Worm (Caenorhabditis elegans) whole organism, mixed stage, embryonic: Measurements from ENCODE around the gene ttc-7.

Experiments
- ceh-39 ChIP-seq: fragments of 150-350 bp; optimal IDR thresholded peaks from 2 replicates; lab custom pipeline; 2014; ENCODE audit warnings: missing biosample characterization, missing genetic modification characterization
- ceh-83 ChIP-seq: fragments of 200-800 bp; sonication (Bioruptor generic); optimal IDR thresholded peaks from 2 replicates; lab custom pipeline; 2018; ENCODE audit warnings: mild to moderate bottlenecking, missing genetic modification characterization, missing compliant biosample characterization
- drap-1 ChIP-seq: fragments of 200-800 bp; sonication (Bioruptor generic); optimal IDR thresholded peaks from 3 replicates; lab custom pipeline; 2018; ENCODE audit warnings: mild to moderate bottlenecking, missing genetic modification characterization, missing compliant biosample characterization
- flh-1 ChIP-seq: fragments of 200-800 bp; sonication (Bioruptor generic); optimal IDR thresholded peaks from 2 replicates; lab custom pipeline; 2018; ENCODE audit warnings: mild to moderate bottlenecking, missing genetic modification characterization, moderate library complexity, missing compliant biosample characterization
- lin-32 ChIP-seq: fragments of 200-800 bp; sonication (Bioruptor generic); optimal IDR thresholded peaks from 2 replicates; lab custom pipeline; 2018; ENCODE audit warnings: mild to moderate bottlenecking, missing genetic modification characterization, missing compliant biosample characterization
- lsy-2 ChIP-seq: fragments of 150-350 bp; optimal IDR thresholded peaks from 2 replicates; lab custom pipeline; 2014; ENCODE audit warnings: missing biosample characterization, missing genetic modification characterization
- nhr-76 ChIP-seq: sonication (generic microtip); optimal IDR thresholded peaks from 2 replicates; lab custom pipeline; 2017; ENCODE audit warnings: missing biosample characterization, missing genetic modification characterization
- sem-2 ChIP-seq: fragments of 200-800 bp; sonication (Bioruptor generic); optimal IDR thresholded peaks from 2 replicates; lab custom pipeline; 2018; ENCODE audit warnings: mild to moderate bottlenecking, missing genetic modification characterization, missing compliant biosample characterization
- snpc-4 ChIP-seq: fragments of 150-350 bp; optimal IDR thresholded peaks from 2 replicates; lab custom pipeline; 2014; ENCODE audit warnings: missing biosample characterization, missing genetic modification characterization
- sptf-1 ChIP-seq: sonication (generic microtip); optimal IDR thresholded peaks from 2 replicates; lab custom pipeline; 2017; ENCODE audit warnings: mild to moderate bottlenecking, missing genetic modification characterization, moderate library complexity, missing compliant biosample characterization
- unc-62 ChIP-seq: fragments of 150-350 bp; optimal IDR thresholded peaks from 2 replicates; lab custom pipeline; 2014; ENCODE audit warnings: missing biosample characterization, missing genetic modification reagents, missing genetic modification characterization
- ztf-11 ChIP-seq: fragments of 150-350 bp; optimal IDR thresholded peaks from 2 replicates; lab custom pipeline; 2014; ENCODE audit warnings: missing biosample characterization, missing genetic modification characterization

- no peak for TF ChIP-seq nhr-76 (tag; lab: Kevin White, UChicago)
- no peak for TF ChIP-seq ztf-11 (tag; lab: Kevin White, UChicago)
- no peak for TF ChIP-seq lsy-2 (tag; lab: Kevin White, UChicago)
- TF ChIP-seq sem-2 = no peak
- TF ChIP-seq lin-32 = no peak
- TF ChIP-seq ceh-39 (tag; lab: Kevin White, UChicago) = no peak
- no peak for TF ChIP-seq sptf-1 (tag; lab: Kevin White, UChicago)
- TF ChIP-seq drap-1 (GFP tag; lab: Kevin White, UChicago) = no peak
- no peak for TF ChIP-seq snpc-4 (tag; lab: Kevin White, UChicago)
- TF ChIP-seq flh-1 = no peak
- no peak for TF ChIP-seq unc-62 (GFP tag; lab: Kevin White, UChicago)
- no peak for TF ChIP-seq ceh-83
These were observed 22.4 kb downstream of the ttc-7 start for ce11 chrIII:1882678-1883077.
